Worm (Caenorhabditis elegans) whole organism, young adult: Measurements from ENCODE around the gene zfp-3.

ENCODE experiments used
- F37B4.10 ChIP-seq: fragments of 200-800 bp; sonication (Bioruptor generic); IDR thresholded peaks from 2 replicates; pipeline ENCODE4 v1.3.6; 2022; ENCODE audit warnings: missing genetic modification characterization, missing compliant biosample characterization
- F49E8.2 ChIP-seq: sonication (generic microtip); optimal IDR thresholded peaks from 3 replicates; lab custom pipeline; 2017; ENCODE audit warnings: missing genetic modification characterization, mild to moderate bottlenecking, missing compliant biosample characterization, antibody characterized with exemption, moderate library complexity; ENCODE audit not compliant: insufficient read depth
- F57A8.1 ChIP-seq: fragments of 200-800 bp; sonication (Bioruptor generic); optimal IDR thresholded peaks from 2 replicates; lab custom pipeline; 2018; ENCODE audit warnings: mild to moderate bottlenecking, missing genetic modification characterization, moderate library complexity, missing compliant biosample characterization
- T26A5.8 ChIP-seq: sonication (generic microtip); optimal IDR thresholded peaks from 2 replicates; lab custom pipeline; 2016; ENCODE audit warnings: missing genetic modification characterization, missing compliant biosample characterization
- ama-1 ChIP-seq, 3 experiments: fragments of 150-350 bp in 1 of 3; sonication (generic microtip) in 2 of 3; optimal IDR thresholded peaks; 2 replicates each; lab custom pipeline; 2014 to 2018; ENCODE audit warnings: missing biosample characterization in 2 of 3, missing genetic modification characterization in 2 of 3, missing genetic modification reagents in 2 of 3
- attf-5 ChIP-seq: fragments of 200-800 bp; sonication (Bioruptor generic); optimal IDR thresholded peaks from 2 replicates; lab custom pipeline; 2018; ENCODE audit warnings: mild to moderate bottlenecking, missing genetic modification characterization, missing compliant biosample characterization
- madf-10 ChIP-seq: sonication (generic microtip); optimal IDR thresholded peaks from 2 replicates; lab custom pipeline; 2016; ENCODE audit warnings: mild to moderate bottlenecking, missing genetic modification characterization, missing compliant biosample characterization
- sdz-38 ChIP-seq: sonication (generic microtip); optimal IDR thresholded peaks from 2 replicates; lab custom pipeline; 2016; ENCODE audit warnings: missing genotype, missing genetic modification characterization, missing compliant biosample characterization
- unc-62 ChIP-seq: fragments of 150-350 bp; optimal IDR thresholded peaks from 2 replicates; lab custom pipeline; 2014; ENCODE audit warnings: missing biosample characterization, missing genetic modification reagents, missing genetic modification characterization

- TF ChIP-seq sdz-38 (tag; lab: Kevin White, UChicago), result no peak
- TF ChIP-seq madf-10, result peak; percentile 86
- no peak for TF ChIP-seq F49E8.2
- TF ChIP-seq ama-1 (optimal IDR thresholded peaks at IDR 0.05; lab: Kevin White, UChicago), result no peak
- TF ChIP-seq ama-1 (GFP tag; optimal IDR thresholded peaks at IDR 0.05; lab: Kevin White, UChicago), result no peak
- peak; percentile 93 for TF ChIP-seq attf-5 (GFP tag; lab: Kevin White, UChicago)
- TF ChIP-seq F57A8.1, result no peak
- 0 out of 2 replicates have a peak, but pooled peaks have one; percentile 48 for TF ChIP-seq F37B4.10
- TF ChIP-seq T26A5.8 (tag; lab: Kevin White, UChicago), result no peak
- peak; percentile 78 for TF ChIP-seq unc-62
These were observed 7.9 kb upstream of the zfp-3 start for ce11 chrX:1454385-1454784.
